Worm (Caenorhabditis elegans) whole organism, L3 larva: Measurements from ENCODE around the gene math-16.

Experiments
- R02D3.7 ChIP-seq: fragments of 150-350 bp; optimal IDR thresholded peaks from 2 replicates; lab custom pipeline; 2014; ENCODE audit warnings: missing biosample characterization, missing genetic modification characterization
- ama-1 ChIP-seq: fragments of 150-350 bp; optimal IDR thresholded peaks from 2 replicates; lab custom pipeline; 2018
- ceh-28 ChIP-seq: fragments of 150-350 bp; optimal IDR thresholded peaks from 2 replicates; lab custom pipeline; 2014; ENCODE audit warnings: missing biosample characterization, missing genetic modification reagents, missing genetic modification characterization
- ceh-9 ChIP-seq: sonication (generic microtip); optimal IDR thresholded peaks from 2 replicates; lab custom pipeline; 2018; ENCODE audit warnings: missing biosample characterization, missing genetic modification characterization
- daf-12 ChIP-seq: fragments of 150-350 bp; optimal IDR thresholded peaks from 2 replicates; lab custom pipeline; 2014; ENCODE audit warnings: missing biosample characterization, missing genetic modification reagents, missing genetic modification characterization
- egl-5 ChIP-seq: fragments of 150-350 bp; optimal IDR thresholded peaks from 2 replicates; lab custom pipeline; 2017; ENCODE audit warnings: missing biosample characterization, missing genetic modification reagents, missing genetic modification characterization, inconsistent platforms
- elt-1 ChIP-seq: fragments of 150-350 bp; optimal IDR thresholded peaks from 2 replicates; lab custom pipeline; 2014; ENCODE audit warnings: missing biosample characterization, missing genetic modification characterization
- elt-2 ChIP-seq: sonication (generic microtip); optimal IDR thresholded peaks from 2 replicates; lab custom pipeline; 2016; ENCODE audit warnings: missing genetic modification reagents, mild to moderate bottlenecking, missing genetic modification characterization, missing compliant biosample characterization
- elt-3 ChIP-seq, 3 experiments: fragments of 150-350 bp in 1 of 3; sonication (generic microtip) in 2 of 3; optimal IDR thresholded peaks; 2 replicates in 2 of 3; 4 replicates in 1 of 3; lab custom pipeline; 2014 to 2017; ENCODE audit warnings: missing biosample characterization in 3 of 3, missing genetic modification characterization in 3 of 3
- fkh-2 ChIP-seq: fragments of 150-350 bp; optimal IDR thresholded peaks from 2 replicates; lab custom pipeline; 2014; ENCODE audit warnings: missing biosample characterization, missing genetic modification reagents, missing genetic modification characterization
- fos-1 ChIP-seq: fragments of 150-350 bp; optimal IDR thresholded peaks from 2 replicates; lab custom pipeline; 2014; ENCODE audit warnings: missing biosample characterization, missing genetic modification characterization
- hmg-11 ChIP-seq: sonication (generic microtip); optimal IDR thresholded peaks from 2 replicates; lab custom pipeline; 2016; ENCODE audit warnings: missing genetic modification characterization, missing compliant biosample characterization
- jun-1 ChIP-seq: fragments of 150-350 bp; optimal IDR thresholded peaks from 2 replicates; lab custom pipeline; 2014; ENCODE audit warnings: missing biosample characterization, missing genetic modification reagents, missing genetic modification characterization
- lin-15B ChIP-seq: fragments of 150-350 bp; optimal IDR thresholded peaks from 2 replicates; lab custom pipeline; 2014; ENCODE audit warnings: missing biosample characterization, missing genetic modification characterization
- lin-39 ChIP-seq: fragments of 150-350 bp; optimal IDR thresholded peaks from 2 replicates; lab custom pipeline; 2018; ENCODE audit warnings: missing biosample characterization, missing genetic modification reagents, missing genetic modification characterization
- lsy-12 ChIP-seq: sonication (generic microtip); optimal IDR thresholded peaks from 2 replicates; lab custom pipeline; 2016; ENCODE audit warnings: mild to moderate bottlenecking, missing genetic modification characterization, missing compliant biosample characterization
- mdl-1 ChIP-seq: fragments of 150-350 bp; optimal IDR thresholded peaks from 2 replicates; lab custom pipeline; 2014; ENCODE audit warnings: missing biosample characterization, missing genetic modification characterization
- mml-1 ChIP-seq: fragments of 150-350 bp; sonication (generic microtip); optimal IDR thresholded peaks from 3 replicates; lab custom pipeline; 2014; ENCODE audit warnings: missing biosample characterization, missing genetic modification characterization
- nhr-11 ChIP-seq: fragments of 150-350 bp; optimal IDR thresholded peaks from 2 replicates; lab custom pipeline; 2014; ENCODE audit warnings: missing biosample characterization, missing genetic modification characterization
- nhr-12 ChIP-seq: fragments of 150-350 bp; optimal IDR thresholded peaks from 2 replicates; lab custom pipeline; 2014; ENCODE audit warnings: missing biosample characterization, missing genetic modification characterization
- nhr-23 ChIP-seq: fragments of 150-350 bp; optimal IDR thresholded peaks from 2 replicates; lab custom pipeline; 2014; ENCODE audit warnings: missing biosample characterization, missing genetic modification reagents, missing genetic modification characterization
- nhr-237 ChIP-seq: fragments of 150-350 bp; optimal IDR thresholded peaks from 2 replicates; lab custom pipeline; 2014; ENCODE audit warnings: missing biosample characterization, missing genetic modification characterization
- nhr-28 ChIP-seq: fragments of 150-350 bp; optimal IDR thresholded peaks from 2 replicates; lab custom pipeline; 2014; ENCODE audit warnings: missing biosample characterization, missing genetic modification characterization
- nhr-43 ChIP-seq: sonication (generic microtip); optimal IDR thresholded peaks from 2 replicates; lab custom pipeline; 2016; ENCODE audit warnings: mild to moderate bottlenecking, missing genetic modification characterization, missing compliant biosample characterization; ENCODE audit not compliant: poor library complexity, severe bottlenecking
- sea-2 ChIP-seq: fragments of 150-350 bp; sonication (generic microtip); optimal IDR thresholded peaks from 4 replicates; lab custom pipeline; 2014; ENCODE audit warnings: missing biosample characterization, missing genetic modification reagents, missing genetic modification characterization
- skn-1 ChIP-seq: fragments of 150-350 bp; optimal IDR thresholded peaks from 2 replicates; lab custom pipeline; 2014; ENCODE audit warnings: missing biosample characterization, missing genetic modification characterization
- snpc-4 ChIP-seq: fragments of 150-350 bp; optimal IDR thresholded peaks from 2 replicates; lab custom pipeline; 2014; ENCODE audit warnings: missing biosample characterization, missing genetic modification characterization
- tbx-2 ChIP-seq: sonication (generic microtip); optimal IDR thresholded peaks from 2 replicates; lab custom pipeline; 2016; ENCODE audit warnings: mild to moderate bottlenecking, missing genetic modification characterization, missing compliant biosample characterization
- unc-39 ChIP-seq: sonication (generic microtip); optimal IDR thresholded peaks from 4 replicates; lab custom pipeline; 2017; ENCODE audit warnings: missing biosample characterization, missing genetic modification characterization
- ztf-11 ChIP-seq: fragments of 150-350 bp; optimal IDR thresholded peaks from 2 replicates; lab custom pipeline; 2014; ENCODE audit warnings: missing biosample characterization, missing genetic modification characterization
- ztf-4 ChIP-seq: fragments of 150-350 bp; optimal IDR thresholded peaks from 2 replicates; lab custom pipeline; 2014; ENCODE audit warnings: missing biosample characterization, missing genetic modification characterization

The math-16 gene

DNA sequence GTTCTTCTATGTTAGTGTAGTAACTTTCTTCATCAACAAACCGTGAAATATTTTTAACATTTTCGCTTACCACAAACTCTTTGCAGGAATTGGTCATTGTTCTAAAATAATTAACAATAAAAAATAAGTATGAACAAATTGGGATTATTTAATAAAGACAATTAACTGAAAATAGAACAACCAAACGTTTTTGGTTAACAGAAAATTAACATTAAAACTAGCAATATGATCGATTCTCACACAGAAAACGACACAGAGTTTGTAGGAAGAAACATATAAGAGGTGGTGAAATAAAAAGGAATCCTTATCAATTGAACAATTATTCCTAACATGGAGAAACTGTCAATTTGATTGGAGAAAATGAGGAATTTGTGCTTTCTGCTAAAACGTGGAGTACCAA is at the start of gene math-16:
Gene math-16, minus strand, starts transcription at position 101 of the 400 bp plus-strand sequence.
- TF ChIP-seq nhr-237 (tag; lab: Kevin White, UChicago) (no peak), R02D3.7 (tag; lab: Kevin White, UChicago) (no peak), elt-2 (tag; lab: Kevin White, UChicago) (no peak), lin-39 (tag; lab: Kevin White, UChicago) (no peak), jun-1 (tag; lab: Kevin White, UChicago) (no peak), lsy-12 (no peak), unc-39 (tag; lab: Kevin White, UChicago) (no peak), nhr-23 (tag; lab: Kevin White, UChicago) (no peak), sea-2 (no peak), nhr-28 (tag; lab: Kevin White, UChicago) (no peak), egl-5 (tag; lab: Kevin White, UChicago) (no peak), elt-3 (tag; optimal IDR thresholded peaks at IDR 0.05; lab: Kevin White, UChicago) (no peak)

DNA sequence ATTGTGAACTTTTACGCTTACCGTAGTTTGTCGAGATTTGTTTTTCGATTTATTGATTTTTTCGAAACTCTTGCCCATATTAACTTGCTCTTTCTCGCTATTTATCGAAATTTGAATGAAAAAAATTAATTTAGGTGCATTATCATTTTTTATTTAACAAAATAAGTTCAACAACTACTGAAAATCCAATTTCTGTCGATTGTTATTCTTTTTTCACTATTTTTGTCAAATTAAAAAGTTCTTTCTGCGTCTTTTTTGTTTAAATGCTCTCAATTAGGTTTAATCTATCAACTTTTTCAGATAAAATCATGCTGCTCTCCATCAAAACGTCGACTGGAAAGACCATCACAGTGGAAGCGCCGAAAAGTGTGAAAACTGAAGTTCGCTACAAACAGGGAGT is 47.6 kb upstream of the math-16 start, which contains the start of gene F52C6.2:
Gene F52C6.2, plus strand, starts transcription at position 301 of the 400 bp plus-strand sequence.
- TF ChIP-seq daf-12 (tag; lab: Kevin White, UChicago) (no peak), fkh-2 (tag; lab: Kevin White, UChicago) (no peak), tbx-2 (tag; lab: Kevin White, UChicago) (no peak), lin-15B (tag; lab: Kevin White, UChicago) (no peak), ztf-4 (tag; lab: Kevin White, UChicago) (no peak), ztf-11 (tag; lab: Kevin White, UChicago) (no peak), R02D3.7 (tag; lab: Kevin White, UChicago) (no peak), unc-39 (tag; lab: Kevin White, UChicago) (no peak), ama-1 (lab: Kevin White, UChicago) (no peak), skn-1 (tag; lab: Kevin White, UChicago) (no peak), hmg-11 (no peak), egl-5 (tag; lab: Kevin White, UChicago) (no peak), ceh-9 (tag; lab: Kevin White, UChicago) (no peak), mml-1 (tag; lab: Kevin White, UChicago) (no peak), nhr-11 (tag; lab: Kevin White, UChicago) (no peak), nhr-43 (tag; lab: Kevin White, UChicago) (no peak), ceh-28 (tag; lab: Kevin White, UChicago) (no peak), sea-2 (no peak)

DNA sequence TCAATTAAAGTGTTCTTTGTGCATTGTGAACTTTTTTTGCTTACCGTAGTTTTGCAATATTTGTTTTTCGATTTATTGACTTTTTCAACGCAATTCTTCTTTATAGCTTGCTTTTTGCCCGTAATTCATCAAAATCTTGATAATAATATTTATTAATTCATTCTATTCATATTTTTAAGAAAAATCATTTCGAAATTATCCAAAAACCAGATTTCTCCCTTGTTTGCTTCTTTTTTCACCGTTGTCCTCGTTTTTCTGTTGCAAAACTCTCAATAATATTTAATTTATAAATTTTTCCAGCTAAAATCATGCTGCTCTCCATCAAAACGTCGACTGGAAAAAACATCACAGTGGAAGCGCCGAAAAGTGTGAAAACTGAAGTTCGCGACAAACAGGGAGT is 45.9 kb upstream of the math-16 start, which contains the start of gene F52C6.3:
Gene F52C6.3, plus strand, starts transcription at position 301 of the 400 bp plus-strand sequence.
- no peak for TF ChIP-seq nhr-12 (tag; lab: Kevin White, UChicago)
- TF ChIP-seq lin-39 (tag; lab: Kevin White, UChicago) = no peak

DNA sequence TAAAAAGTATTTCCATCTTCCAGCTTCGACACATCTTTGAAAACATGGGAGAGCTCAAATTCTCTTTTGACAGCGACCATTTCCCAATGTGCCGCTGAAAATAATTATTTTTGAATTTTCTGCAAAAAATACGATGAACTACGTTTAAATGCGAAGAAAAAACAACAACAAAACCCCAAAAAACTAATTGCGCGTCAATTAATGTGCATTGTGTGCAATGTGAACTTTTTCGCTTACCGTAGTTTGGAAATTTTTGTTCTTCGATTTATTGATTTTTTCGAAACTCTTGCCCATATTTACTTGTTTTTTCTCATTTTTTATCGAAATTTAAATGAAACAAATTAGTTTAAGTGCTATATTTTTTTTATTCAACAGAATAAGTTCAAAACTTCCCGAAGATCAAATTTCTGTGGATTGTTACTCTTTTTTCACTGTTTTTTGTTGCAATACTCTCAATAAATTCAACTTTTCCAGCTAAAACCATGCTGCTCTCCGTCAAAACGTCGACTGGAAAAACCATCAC is 44.2 kb upstream of the math-16 start, which contains the start of the genes bath-2 and F52C6.4:
Gene bath-2, minus strand, starts transcription at position 101 of the 523 bp plus-strand sequence.
Gene F52C6.4, plus strand, starts transcription at position 473 of the 523 bp plus-strand sequence.
- TF ChIP-seq ztf-11 (tag; lab: Kevin White, UChicago) (no peak), snpc-4 (tag; lab: Kevin White, UChicago) (no peak), fos-1 (no peak), mdl-1 (tag; lab: Kevin White, UChicago) (no peak), lsy-12 (no peak), ceh-9 (tag; lab: Kevin White, UChicago) (no peak), nhr-23 (tag; lab: Kevin White, UChicago) (no peak), elt-1 (tag; lab: Kevin White, UChicago) (no peak), R02D3.7 (tag; lab: Kevin White, UChicago) (no peak), ztf-4 (tag; lab: Kevin White, UChicago) (no peak), lin-39 (tag; lab: Kevin White, UChicago) (no peak), ama-1 (lab: Kevin White, UChicago) (no peak)

DNA sequence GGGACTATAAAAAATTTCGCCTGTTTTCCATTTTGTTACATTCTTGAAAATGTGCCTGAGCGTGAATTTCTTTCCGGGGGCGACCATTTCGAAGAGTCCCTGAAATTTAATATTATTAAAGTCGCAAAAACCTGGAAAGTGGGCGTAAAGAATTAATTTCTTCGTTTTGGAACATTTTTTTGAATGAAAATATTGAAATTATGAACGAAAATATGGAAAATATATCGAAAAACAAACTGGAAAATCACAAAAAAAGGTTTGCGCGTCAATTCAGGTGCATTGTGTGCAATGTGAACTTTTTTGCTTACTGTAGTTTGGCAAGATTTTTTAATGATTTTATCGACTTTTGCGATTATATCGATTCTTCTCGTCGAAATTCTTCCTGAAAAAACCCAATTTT is 42.5 kb upstream of the math-16 start, which contains the start of gene bath-7:
Gene bath-7, minus strand, starts transcription at position 101 of the 400 bp plus-strand sequence.
- TF ChIP-seq nhr-43 (tag; lab: Kevin White, UChicago) = no peak
